Comparison of ENCODE assay signal across 4 fruit fly cellular contexts in the genomic region with DNA sequence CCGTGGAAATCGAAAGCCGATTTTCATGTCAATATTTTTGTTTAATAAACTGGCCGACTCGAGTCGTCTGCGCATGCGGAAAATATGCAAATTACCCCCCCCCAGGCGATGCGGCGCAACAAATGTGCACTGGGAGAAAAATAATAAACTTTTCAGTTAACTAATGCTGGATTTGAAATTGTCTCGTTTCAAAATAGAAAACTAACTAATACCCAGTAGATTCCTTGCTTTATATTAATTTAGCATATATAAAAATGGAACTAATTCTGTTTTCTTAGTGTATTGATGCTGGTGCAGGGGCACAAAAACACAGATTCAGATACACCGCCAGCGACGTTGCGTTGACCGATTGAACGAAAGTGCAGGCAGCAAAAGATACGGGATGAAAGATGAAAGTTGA.
A peak's percentile ranks its signal among the peaks of the same experiment; 100 is the strongest.
TF ChIP-seq lines count a peak whose summit lies in the region.

No protein-coding gene starts in this region.

- TF ChIP-seq CTCF in whole organism, embryonic (GFP tag; optimal IDR thresholded peaks at IDR 0.05; lab: Kevin White, UChicago): no peak

TF ChIP-seq in whole organism, embryonic, 481 proteins besides CTCF, POLR2A, EP300 and RAD21 (continues in another document):
- TF ChIP-seq esg (GFP tag; conservative IDR thresholded peaks at IDR 0.05; lab: Robert Waterston, UW): 0 out of 2 replicates have a peak, but pooled peaks have one; percentile 11
- no peak for TF ChIP-seq en (GFP tag; optimal IDR thresholded peaks at IDR 0.05; lab: Kevin White, UChicago)
- peak; percentile 10 for TF ChIP-seq Ssrp (tag; optimal IDR thresholded peaks at IDR 0.05; lab: Kevin White, UChicago)
- TF ChIP-seq CG34224 (GFP tag; IDR thresholded peaks at IDR 0.05; lab: Robert Waterston, UW; ENCODE audit: partially characterized antibody): no peak
- no peak for TF ChIP-seq crp (GFP tag; optimal IDR thresholded peaks at IDR 0.05; lab: Kevin White, UChicago)
- TF ChIP-seq CG12942 (GFP tag; optimal IDR thresholded peaks at IDR 0.05; lab: Kevin White, UChicago): no peak
- TF ChIP-seq CG4820 (GFP tag; optimal IDR thresholded peaks at IDR 0.05; lab: Kevin White, UChicago): no peak
- no peak for TF ChIP-seq CG17912 (GFP tag; optimal IDR thresholded peaks at IDR 0.05; lab: Kevin White, UChicago)
- no peak for TF ChIP-seq Dek (tag; optimal IDR thresholded peaks at IDR 0.05; lab: Kevin White, UChicago)
- no peak for TF ChIP-seq TFAM (GFP tag; optimal IDR thresholded peaks at IDR 0.05; lab: Kevin White, UChicago)
- TF ChIP-seq Hey (tag; optimal IDR thresholded peaks at IDR 0.05; lab: Kevin White, UChicago): no peak
- peak; percentile 75 for TF ChIP-seq sens (GFP tag; lab: Kevin White, UChicago)
- TF ChIP-seq Antp (GFP tag; optimal IDR thresholded peaks at IDR 0.05; lab: Kevin White, UChicago): no peak
- TF ChIP-seq CG8089 (GFP tag; optimal IDR thresholded peaks at IDR 0.05; lab: Kevin White, UChicago): no peak
- no peak for TF ChIP-seq CG10431 (GFP tag; optimal IDR thresholded peaks at IDR 0.05; lab: Kevin White, UChicago)
- peak; percentile 36 for TF ChIP-seq Asciz (GFP tag; optimal IDR thresholded peaks at IDR 0.05; lab: Kevin White, UChicago)
- TF ChIP-seq CG7786 (GFP tag; optimal IDR thresholded peaks at IDR 0.05; lab: Kevin White, UChicago): no peak
- no peak for TF ChIP-seq org-1 (GFP tag; optimal IDR thresholded peaks at IDR 0.05; lab: Kevin White, UChicago)
- no peak for TF ChIP-seq CG42726 (GFP tag; IDR thresholded peaks at IDR 0.05; lab: Robert Waterston, UW; ENCODE audit: partially characterized antibody)
- TF ChIP-seq cg (GFP tag; optimal IDR thresholded peaks at IDR 0.05; lab: Kevin White, UChicago): no peak
- TF ChIP-seq dm (GFP tag; optimal IDR thresholded peaks at IDR 0.05; lab: Kevin White, UChicago): no peak
- no peak for TF ChIP-seq kah (GFP tag; optimal IDR thresholded peaks at IDR 0.05; lab: Kevin White, UChicago)

TF ChIP-seq in whole organism, prepupa, 60 proteins besides CTCF, POLR2A, EP300 and RAD21 (continues in another document):
- TF ChIP-seq Sox14 (GFP tag; optimal IDR thresholded peaks at IDR 0.05; lab: Kevin White, UChicago) (peak; percentile 38), CG6163 (GFP tag; IDR thresholded peaks at IDR 0.05; lab: Robert Waterston, UW) (peak; percentile 90), OdsH (GFP tag; optimal IDR thresholded peaks at IDR 0.05; lab: Kevin White, UChicago) (peak; percentile 71), acj6 (GFP tag; optimal IDR thresholded peaks at IDR 0.05; lab: Kevin White, UChicago) (peak; percentile 54), Met (GFP tag; optimal IDR thresholded peaks at IDR 0.05; lab: Kevin White, UChicago) (peak; percentile 49), Lpt (GFP tag; optimal IDR thresholded peaks at IDR 0.05; lab: Kevin White, UChicago) (peak; percentile 39), Smox (GFP tag; optimal IDR thresholded peaks at IDR 0.05; lab: Kevin White, UChicago) (peak; percentile 28), Ets96B (tag; optimal IDR thresholded peaks at IDR 0.05; lab: Kevin White, UChicago) (peak; percentile 53), dsx (GFP tag; optimal IDR thresholded peaks at IDR 0.05; lab: Kevin White, UChicago; ENCODE audit: poor library complexity, severe bottlenecking) (peak; percentile 19), salr (GFP tag; optimal IDR thresholded peaks at IDR 0.05; lab: Kevin White, UChicago) (peak in 1 of 2 experiments; percentile 46), Blimp-1 (GFP tag; optimal IDR thresholded peaks at IDR 0.05; lab: Kevin White, UChicago) (peak; percentile 10), CG31627 (GFP tag; optimal IDR thresholded peaks at IDR 0.05; lab: Kevin White, UChicago) (peak; percentile 48), Hr38 (GFP tag; optimal IDR thresholded peaks at IDR 0.05; lab: Kevin White, UChicago) (no peak), CG6808 (GFP tag; optimal IDR thresholded peaks at IDR 0.05; lab: Kevin White, UChicago) (peak; percentile 46), CG9139 (GFP tag; optimal IDR thresholded peaks at IDR 0.05; lab: Kevin White, UChicago) (no peak), CG3032 (tag; optimal IDR thresholded peaks at IDR 0.05; lab: Kevin White, UChicago) (peak; percentile 46), CG15336 (GFP tag; IDR thresholded peaks at IDR 0.05; lab: Robert Waterston, UW) (peak; percentile 82), topi (GFP tag; optimal IDR thresholded peaks at IDR 0.05; lab: Kevin White, UChicago) (peak; percentile 58), Hr4 (GFP tag; optimal IDR thresholded peaks at IDR 0.05; lab: Kevin White, UChicago) (peak; percentile 86), Gug (GFP tag; IDR thresholded peaks at IDR 0.05; lab: Robert Waterston, UW) (peak; percentile 79), svp (GFP tag; lab: Kevin White, UChicago) (peak; percentile 89), CG32006 (GFP tag; optimal IDR thresholded peaks at IDR 0.05; lab: Kevin White, UChicago) (peak; percentile 84)

TF ChIP-seq in whole organism, pupa, 21 proteins besides CTCF, POLR2A, EP300 and RAD21:
- TF ChIP-seq Snoo (tag; optimal IDR thresholded peaks at IDR 0.05; lab: Kevin White, UChicago) (peak; percentile 1), fd96Ca (GFP tag; IDR thresholded peaks at IDR 0.05; lab: Robert Waterston, UW) (peak; percentile 43; the same call in 2 of the 3 replicates), gl (tag; optimal IDR thresholded peaks at IDR 0.05; lab: Kevin White, UChicago) (no peak), CG15710 (tag; optimal IDR thresholded peaks at IDR 0.05; lab: Kevin White, UChicago) (peak; percentile 4), CG32121 (GFP tag; IDR thresholded peaks at IDR 0.05; lab: Robert Waterston, UW) (peak; percentile 81), CG12605 (GFP tag; IDR thresholded peaks at IDR 0.05; lab: Robert Waterston, UW) (peak; percentile 79), CG13204 (GFP tag; optimal IDR thresholded peaks at IDR 0.05; lab: Kevin White, UChicago) (no peak), CG9948 (tag; optimal IDR thresholded peaks at IDR 0.05; lab: Kevin White, UChicago) (peak; percentile 49), Pif1B (GFP tag; optimal IDR thresholded peaks at IDR 0.05; lab: Kevin White, UChicago) (peak; percentile 37), CG10348 (GFP tag; IDR thresholded peaks at IDR 0.05; lab: Robert Waterston, UW) (no peak; the same call in 1 of the 2 replicates), CG8159 (tag; optimal IDR thresholded peaks at IDR 0.05; lab: Kevin White, UChicago) (peak; percentile 64), rn (GFP tag; IDR thresholded peaks at IDR 0.05; lab: Robert Waterston, UW) (peak; percentile 61; the same call in 1 of the 2 replicates), CG4496 (GFP tag; IDR thresholded peaks at IDR 0.05; lab: Robert Waterston, UW) (peak; percentile 86), CG34367 (tag; optimal IDR thresholded peaks at IDR 0.05; lab: Kevin White, UChicago) (peak; percentile 22), CG8301 (tag; optimal IDR thresholded peaks at IDR 0.05; lab: Kevin White, UChicago) (peak; percentile 71), CG17806 (tag; optimal IDR thresholded peaks at IDR 0.05; lab: Kevin White, UChicago) (peak; percentile 59), EcR (GFP tag; optimal IDR thresholded peaks at IDR 0.05; lab: Kevin White, UChicago) (no peak), D1 (tag; optimal IDR thresholded peaks at IDR 0.05; lab: Kevin White, UChicago) (no peak), Ets98B (GFP tag; IDR thresholded peaks at IDR 0.05; lab: Robert Waterston, UW) (peak; percentile 85), Pif1A (GFP tag; optimal IDR thresholded peaks at IDR 0.05; lab: Kevin White, UChicago) (peak; percentile 40), CG14655 (GFP tag; optimal IDR thresholded peaks at IDR 0.05; lab: Kevin White, UChicago) (peak; percentile 58)

TF ChIP-seq in whole organism, wandering third instar larva, 38 proteins besides CTCF, POLR2A, EP300 and RAD21:
- TF ChIP-seq foxo (GFP tag; optimal IDR thresholded peaks at IDR 0.05; lab: Kevin White, UChicago) (peak in 1 of 2 experiments; percentile 53), rgr (GFP tag; optimal IDR thresholded peaks at IDR 0.05; lab: Kevin White, UChicago) (peak; percentile 48), HLH106 (tag; optimal IDR thresholded peaks at IDR 0.05; lab: Kevin White, UChicago) (peak; percentile 42), br (GFP tag; optimal IDR thresholded peaks at IDR 0.05; lab: Kevin White, UChicago) (peak; percentile 1), Hnf4 (GFP tag; optimal IDR thresholded peaks at IDR 0.05; lab: Kevin White, UChicago) (peak; percentile 27), Jra (GFP tag; optimal IDR thresholded peaks at IDR 0.05; lab: Kevin White, UChicago) (no peak), Vsx2 (GFP tag; optimal IDR thresholded peaks at IDR 0.05; lab: Kevin White, UChicago; ENCODE audit: partially characterized antibody) (no peak), h (GFP tag; optimal IDR thresholded peaks at IDR 0.05; lab: Kevin White, UChicago) (peak; percentile 23), fru (GFP tag; optimal IDR thresholded peaks at IDR 0.05; lab: Kevin White, UChicago) (peak; percentile 46), Hr83 (GFP tag; optimal IDR thresholded peaks at IDR 0.05; lab: Kevin White, UChicago; ENCODE audit: poor library complexity, severe bottlenecking) (no peak)
TF ChIP-seq in whole organism, wandering third instar larva: peak in this region for 7.
